Fruit fly (Drosophila melanogaster) whole organism, embryonic: ENCODE measurements around the gene Ice2.

ENCODE experiments used
- ATbp ChIP-seq: fragments of 200-800 bp; sonication (Bioruptor generic); optimal IDR thresholded peaks from 2 replicates; lab custom pipeline; 2017; ENCODE audit warnings: missing biosample characterization, mild to moderate bottlenecking, missing genetic modification characterization, missing genetic modification reagents
- Bteb2 ChIP-seq: fragments of 200-800 bp; sonication (Bioruptor generic); optimal IDR thresholded peaks from 2 replicates; lab custom pipeline; 2016; ENCODE audit warnings: missing biosample characterization, missing genetic modification characterization
- CG10462 ChIP-seq: fragments of 200-800 bp; sonication (Bioruptor generic); optimal IDR thresholded peaks from 2 replicates; lab custom pipeline; 2016; ENCODE audit warnings: missing biosample characterization, missing genetic modification characterization
- CG11696 ChIP-seq: fragments of 200-800 bp; sonication (Bioruptor generic); IDR thresholded peaks from 2 replicates; pipeline ENCODE4 v1.3.6; 2022; ENCODE audit warnings: missing biosample characterization, missing genetic modification characterization
- CG13296 ChIP-seq: fragments of 200-800 bp; sonication (Bioruptor generic); optimal IDR thresholded peaks from 3 replicates; lab custom pipeline; 2018; ENCODE audit warnings: missing biosample characterization, mild to moderate bottlenecking, missing genetic modification characterization
- CG13424 ChIP-seq: fragments of 200-800 bp; sonication (Bioruptor generic); optimal IDR thresholded peaks from 2 replicates; lab custom pipeline; 2019; ENCODE audit warnings: missing biosample characterization, mild to moderate bottlenecking, missing genetic modification characterization, moderate library complexity
- CG13894 ChIP-seq: fragments of 200-800 bp; sonication (Bioruptor generic); optimal IDR thresholded peaks from 3 replicates; lab custom pipeline; 2018; ENCODE audit warnings: missing biosample characterization, mild to moderate bottlenecking, missing genetic modification characterization, moderate library complexity
- CG14710 ChIP-seq: fragments of 200-800 bp; sonication (Bioruptor generic); optimal IDR thresholded peaks from 3 replicates; lab custom pipeline; 2019; ENCODE audit warnings: missing biosample characterization, mild to moderate bottlenecking, missing genetic modification characterization, moderate library complexity
- CG15479 ChIP-seq: fragments of 200-800 bp; sonication (Bioruptor generic); optimal IDR thresholded peaks from 3 replicates; lab custom pipeline; 2019; ENCODE audit warnings: missing biosample characterization, mild to moderate bottlenecking, missing genetic modification characterization, moderate library complexity
- CG15514 ChIP-seq: fragments of 200-800 bp; sonication (Bioruptor generic); optimal IDR thresholded peaks from 3 replicates; lab custom pipeline; 2017; ENCODE audit warnings: missing biosample characterization, missing genetic modification characterization, mild to moderate bottlenecking, moderate library complexity, missing genetic modification reagents
- CG2120 ChIP-seq: fragments of 200-800 bp; sonication (Bioruptor generic); optimal IDR thresholded peaks from 3 replicates; lab custom pipeline; 2016; ENCODE audit warnings: missing biosample characterization, missing genetic modification characterization
- CG31441 ChIP-seq: fragments of 200-800 bp; sonication (Bioruptor generic); IDR thresholded peaks from 2 replicates; pipeline ENCODE4 v1.3.6; 2022; ENCODE audit warnings: missing biosample characterization, missing genetic modification characterization
- CG3163 ChIP-seq: fragments of 200-800 bp; sonication (Bioruptor generic); optimal IDR thresholded peaks from 3 replicates; lab custom pipeline; 2016; ENCODE audit warnings: missing biosample characterization, missing genetic modification characterization
- CG32532 ChIP-seq: fragments of 200-800 bp; sonication (Bioruptor generic); IDR thresholded peaks from 2 replicates; pipeline ENCODE4 v1.3.6; 2022; ENCODE audit warnings: missing biosample characterization, missing genetic modification characterization
- CG3847 ChIP-seq: fragments of 200-800 bp; sonication (Bioruptor generic); IDR thresholded peaks from 2 replicates; pipeline ENCODE4 v1.3.6; 2022; ENCODE audit warnings: missing biosample characterization, missing genetic modification characterization
- CG4282 ChIP-seq: fragments of 200-800 bp; sonication (Bioruptor generic); optimal IDR thresholded peaks from 2 replicates; lab custom pipeline; 2016; ENCODE audit warnings: missing biosample characterization, missing genetic modification characterization
- CG43689 ChIP-seq: fragments of 200-800 bp; sonication (Bioruptor generic); IDR thresholded peaks from 2 replicates; pipeline ENCODE4 v1.3.6; 2022; ENCODE audit warnings: missing biosample characterization, missing genetic modification characterization
- CG6654 ChIP-seq: fragments of 200-800 bp; sonication (Bioruptor generic); optimal IDR thresholded peaks from 2 replicates; lab custom pipeline; 2017; ENCODE audit warnings: missing biosample characterization, mild to moderate bottlenecking, missing genetic modification characterization
- CG7556 ChIP-seq: fragments of 200-800 bp; sonication (Bioruptor generic); optimal IDR thresholded peaks from 2 replicates; lab custom pipeline; 2017; ENCODE audit warnings: missing biosample characterization, mild to moderate bottlenecking, missing genetic modification characterization
- CG7987 ChIP-seq: fragments of 200-800 bp; sonication (Bioruptor generic); optimal IDR thresholded peaks from 2 replicates; lab custom pipeline; 2018; ENCODE audit warnings: missing biosample characterization, mild to moderate bottlenecking, missing genetic modification characterization, moderate library complexity
- CG8281 ChIP-seq: fragments of 200-800 bp; sonication (Bioruptor generic); optimal IDR thresholded peaks from 2 replicates; lab custom pipeline; 2018; ENCODE audit warnings: missing biosample characterization, mild to moderate bottlenecking, missing genetic modification characterization, moderate library complexity
- CTCF ChIP-seq: fragments of 200-800 bp; sonication (Bioruptor generic); optimal IDR thresholded peaks from 2 replicates; lab custom pipeline; 2017; ENCODE audit warnings: missing biosample characterization, mild to moderate bottlenecking, missing genetic modification characterization, moderate library complexity
- D19A ChIP-seq: fragments of 200-800 bp; optimal IDR thresholded peaks from 3 replicates; lab custom pipeline; 2019; ENCODE audit warnings: missing biosample characterization, mild to moderate bottlenecking, missing genetic modification characterization, moderate library complexity
- Dbx ChIP-seq: fragments of 200-800 bp; sonication (Bioruptor generic); IDR thresholded peaks from 3 replicates; pipeline ENCODE4 v1.3.6; 2022; ENCODE audit warnings: missing biosample characterization, missing genetic modification characterization
- Doc2 ChIP-seq: fragments of 200-800 bp; sonication (Bioruptor generic); IDR thresholded peaks from 2 replicates; pipeline ENCODE4 v1.3.6; 2022; ENCODE audit warnings: missing biosample characterization, missing genetic modification characterization
- E2f1 ChIP-seq: fragments of 200-800 bp; sonication (Bioruptor generic); IDR thresholded peaks from 2 replicates; pipeline ENCODE4 v1.3.6; 2022; ENCODE audit warnings: missing biosample characterization, missing genetic modification characterization
- Hand ChIP-seq: fragments of 200-800 bp; sonication (Bioruptor generic); optimal IDR thresholded peaks from 2 replicates; lab custom pipeline; 2017; ENCODE audit warnings: mild to moderate bottlenecking, missing biosample characterization, missing genetic modification reagents, missing genetic modification characterization
- Hr78 ChIP-seq, 2 experiments: fragments of 200-800 bp in 1 of 2; fragments of >200 bp in 1 of 2; sonication (Bioruptor generic) in 1 of 2; optimal IDR thresholded peaks; 2 replicates each; lab custom pipeline; 2017 to 2019; ENCODE audit warnings: missing biosample characterization in 2 of 2, missing genetic modification characterization in 2 of 2, mild to moderate bottlenecking in 1 of 2, moderate library complexity in 1 of 2
- MBD-R2 ChIP-seq: fragments of 200-800 bp; sonication (Bioruptor generic); IDR thresholded peaks from 2 replicates; pipeline ENCODE4 v1.3.6; 2022; ENCODE audit warnings: missing biosample characterization, missing genetic modification characterization
- Nf-YB ChIP-seq: fragments of 200-800 bp; sonication (Bioruptor generic); optimal IDR thresholded peaks from 3 replicates; lab custom pipeline; 2019; ENCODE audit warnings: missing biosample characterization, mild to moderate bottlenecking, missing genetic modification characterization, moderate library complexity
- PHDP ChIP-seq: fragments of 200-800 bp; sonication (Bioruptor generic); optimal IDR thresholded peaks from 3 replicates; lab custom pipeline; 2018; ENCODE audit warnings: missing biosample characterization, mild to moderate bottlenecking, missing genetic modification characterization, moderate library complexity
- Side ChIP-seq: fragments of 200-800 bp; sonication (Bioruptor generic); optimal IDR thresholded peaks from 2 replicates; lab custom pipeline; 2016; ENCODE audit warnings: missing biosample characterization, missing genetic modification characterization
- Usf ChIP-seq: fragments of 200-800 bp; sonication (Bioruptor generic); optimal IDR thresholded peaks from 2 replicates; lab custom pipeline; 2017; ENCODE audit warnings: missing genotype, missing biosample characterization, missing genetic modification characterization
- abd-A ChIP-seq: fragments of 200-800 bp; sonication (Bioruptor generic); optimal IDR thresholded peaks from 3 replicates; lab custom pipeline; 2019; ENCODE audit warnings: missing biosample characterization, mild to moderate bottlenecking, missing genetic modification characterization, moderate library complexity
- ase ChIP-seq: fragments of 200-800 bp; sonication (Bioruptor generic); IDR thresholded peaks from 3 replicates; pipeline ENCODE4 v1.3.6; 2022; ENCODE audit warnings: missing biosample characterization, missing genetic modification characterization
- cwo ChIP-seq: fragments of 200-800 bp; sonication (Bioruptor generic); optimal IDR thresholded peaks from 3 replicates; lab custom pipeline; 2017; ENCODE audit warnings: missing biosample characterization, missing genetic modification characterization, mild to moderate bottlenecking, moderate library complexity, missing genetic modification reagents
- disco-r ChIP-seq: fragments of 200-800 bp; sonication (Bioruptor generic); optimal IDR thresholded peaks from 2 replicates; lab custom pipeline; 2016; ENCODE audit warnings: missing biosample characterization, missing genetic modification characterization
- fd64A ChIP-seq: fragments of 200-800 bp; sonication (Bioruptor generic); optimal IDR thresholded peaks from 3 replicates; lab custom pipeline; 2018; ENCODE audit warnings: missing biosample characterization, mild to moderate bottlenecking, missing genetic modification characterization
- gro ChIP-seq: fragments of 200-800 bp; sonication (Bioruptor generic); optimal IDR thresholded peaks from 2 replicates; lab custom pipeline; 2016; ENCODE audit warnings: missing biosample characterization, missing genetic modification characterization
- insv ChIP-seq, 2 experiments: fragments of 200-800 bp; sonication (Bioruptor generic); optimal IDR thresholded peaks; 3 replicates each; lab custom pipeline; 2016 to 2018; ENCODE audit warnings: missing biosample characterization in 2 of 2, missing genetic modification characterization in 2 of 2
- jigr1 ChIP-seq: fragments of 200-800 bp; sonication (Bioruptor generic); IDR thresholded peaks from 3 replicates; pipeline ENCODE4 v1.3.6; 2022; ENCODE audit warnings: missing biosample characterization, missing genetic modification characterization
- lov ChIP-seq, 2 experiments: fragments of 200-800 bp in 1 of 2; fragments of >200 bp in 1 of 2; sonication (Bioruptor generic) in 1 of 2; IDR thresholded peaks in 1 of 2; optimal IDR thresholded peaks in 1 of 2; 2 replicates in 1 of 2; 3 replicates in 1 of 2; pipeline versions ENCODE4 v1.3.6 to Lab custom; 2017 to 2022; ENCODE audit warnings: missing biosample characterization in 1 of 2, missing genetic modification characterization in 1 of 2
- nerfin-1 ChIP-seq: fragments of 200-800 bp; sonication (Bioruptor generic); optimal IDR thresholded peaks from 3 replicates; lab custom pipeline; 2019; ENCODE audit warnings: missing biosample characterization, mild to moderate bottlenecking, missing genetic modification characterization, moderate library complexity
- oc ChIP-seq: fragments of 200-800 bp; sonication (Bioruptor generic); optimal IDR thresholded peaks from 2 replicates; lab custom pipeline; 2018; ENCODE audit warnings: missing biosample characterization, mild to moderate bottlenecking, missing genetic modification characterization, moderate library complexity
- pfk ChIP-seq: fragments of 200-800 bp; sonication (Bioruptor generic); optimal IDR thresholded peaks from 2 replicates; lab custom pipeline; 2018; ENCODE audit warnings: missing biosample characterization, mild to moderate bottlenecking, missing genetic modification characterization, moderate library complexity
- ranshi ChIP-seq: fragments of 200-800 bp; sonication (Bioruptor generic); IDR thresholded peaks from 2 replicates; pipeline ENCODE4 v1.3.6; 2022; ENCODE audit warnings: missing biosample characterization, missing genetic modification characterization
- ro ChIP-seq: fragments of 200-800 bp; sonication (Bioruptor generic); IDR thresholded peaks from 2 replicates; pipeline ENCODE4 v1.3.6; 2022; ENCODE audit warnings: missing biosample characterization, missing genetic modification characterization
- tap ChIP-seq: fragments of 200-800 bp; optimal IDR thresholded peaks from 3 replicates; lab custom pipeline; 2019; ENCODE audit warnings: missing biosample characterization, mild to moderate bottlenecking, missing genetic modification characterization, moderate library complexity
- unc-4 ChIP-seq: fragments of 200-800 bp; sonication (Bioruptor generic); IDR thresholded peaks from 2 replicates; pipeline ENCODE4 v1.3.6; 2022; ENCODE audit warnings: missing biosample characterization, missing genetic modification characterization; ENCODE audit not compliant: partially characterized antibody
- zen2 ChIP-seq: fragments of 200-800 bp; sonication (Bioruptor generic); IDR thresholded peaks from 3 replicates; pipeline ENCODE4 v1.3.6; 2022; ENCODE audit warnings: missing biosample characterization, missing genetic modification characterization; ENCODE audit not compliant: partially characterized antibody

Ice2 gene

dm6 chr3R:21097631-21098117 lies 32.3 kb upstream of the Ice2 start, which contains the start of gene RhoGAP93B (continued):
- TF ChIP-seq CG13296 (GFP tag; lab: Kevin White, UChicago) (peak; percentile 64), abd-A (tag; lab: Kevin White, UChicago) (no peak), ase (peak; percentile 90), Hr78 (GFP tag; optimal IDR thresholded peaks at IDR 0.05; lab: Kevin White, UChicago) (no peak), Usf (GFP tag; lab: Kevin White, UChicago) (peak; percentile 34), cwo (GFP tag; lab: Kevin White, UChicago) (peak; percentile 71), fd64A (GFP tag; lab: Kevin White, UChicago) (peak; percentile 22), insv (GFP tag; optimal IDR thresholded peaks at IDR 0.05; lab: Kevin White, UChicago) (peak in 1 of 2 experiments; percentile 59), CG2120 (GFP tag; lab: Kevin White, UChicago) (peak; percentile 95), nerfin-1 (tag; lab: Kevin White, UChicago) (peak; percentile 82), disco-r (GFP tag; lab: Kevin White, UChicago) (no peak), ranshi (peak; percentile 94), jigr1 (GFP tag; lab: Robert Waterston, UW) (peak; percentile 69), Dbx (GFP tag; lab: Robert Waterston, UW) (peak; percentile 97), CTCF (GFP tag; lab: Kevin White, UChicago) (peak; percentile 44), ro (GFP tag; lab: Robert Waterston, UW) (peak; percentile 47; the same call in 1 of the 2 replicates), CG7987 (GFP tag; lab: Kevin White, UChicago) (peak; percentile 68), Doc2 (GFP tag; lab: Robert Waterston, UW) (no peak), CG8281 (tag; lab: Kevin White, UChicago) (peak; percentile 26), CG3163 (GFP tag; lab: Kevin White, UChicago) (peak; percentile 77), Hand (GFP tag; lab: Kevin White, UChicago) (peak; percentile 1), CG6654 (GFP tag; lab: Kevin White, UChicago) (peak; percentile 32), D19A (tag; lab: Kevin White, UChicago) (peak; percentile 70), lov (optimal IDR thresholded peaks at IDR 0.05; lab: Kevin White, UChicago) (no peak), lov (GFP tag; IDR thresholded peaks at IDR 0.05; lab: Robert Waterston, UW) (peak; percentile 78; the same call in 1 of the 3 replicates), CG10462 (GFP tag; lab: Kevin White, UChicago) (peak; percentile 26), CG32532 (GFP tag; lab: Robert Waterston, UW) (peak; percentile 94), CG43689 (GFP tag; lab: Robert Waterston, UW) (no peak), CG14710 (peak; percentile 94), CG15514 (GFP tag; lab: Kevin White, UChicago) (peak; percentile 90), unc-4 (peak; percentile 99), CG7556 (GFP tag; lab: Kevin White, UChicago) (peak; percentile 57), MBD-R2 (GFP tag; lab: Robert Waterston, UW) (peak; percentile 96), CG3847 (peak; percentile 92), Bteb2 (GFP tag; lab: Kevin White, UChicago) (peak; percentile 60), CG15479 (GFP tag; lab: Kevin White, UChicago) (peak; percentile 59), gro (peak; percentile 92), zen2 (GFP tag; lab: Robert Waterston, UW) (peak; percentile 100), ATbp (no peak), oc (tag; lab: Kevin White, UChicago) (no peak), CG4282 (GFP tag; lab: Kevin White, UChicago) (peak; percentile 73), PHDP (peak; percentile 84), CG13894 (tag; lab: Kevin White, UChicago) (no peak), pfk (peak; percentile 33), E2f1 (GFP tag; lab: Robert Waterston, UW) (peak; percentile 95), Nf-YB (GFP tag; lab: Kevin White, UChicago) (peak; percentile 53), Side (GFP tag; lab: Kevin White, UChicago) (peak; percentile 78), CG13424 (tag; lab: Kevin White, UChicago) (peak; percentile 85), CG31441 (GFP tag; lab: Robert Waterston, UW) (peak; percentile 77), tap (tag; lab: Kevin White, UChicago) (no peak), CG11696 (GFP tag; lab: Robert Waterston, UW) (peak; percentile 44; the same call in 1 of the 2 replicates)
